Fruit fly (Drosophila melanogaster): Measurements from ENCODE around the gene CG3106.

CG3106 gene

DNA sequence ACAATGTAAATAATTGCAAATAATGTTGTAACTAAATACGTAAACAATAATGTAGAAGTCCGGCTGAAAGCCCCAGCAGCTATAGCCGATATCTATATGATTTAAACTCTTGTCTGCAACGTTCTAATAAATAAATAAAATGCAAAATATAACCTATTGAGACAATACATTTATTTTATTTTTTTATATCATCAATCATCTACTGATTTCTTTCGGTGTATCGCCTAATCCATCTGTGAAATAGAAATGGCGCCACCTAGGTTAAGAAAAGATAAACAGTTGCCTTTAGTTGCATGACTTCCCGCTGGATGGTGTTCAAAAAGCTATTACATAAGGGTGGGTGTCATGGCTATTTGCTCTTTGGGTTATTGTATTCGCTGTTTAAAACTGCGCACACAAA lies 24.9 kb upstream of the CG3106 start (continued):
- peak; percentile 96 for TF ChIP-seq CG12071 (GFP tag; optimal IDR thresholded peaks at IDR 0.05)
- peak; percentile 97 for TF ChIP-seq bcd (GFP tag; optimal IDR thresholded peaks at IDR 0.05)
- TF ChIP-seq hkb (optimal IDR thresholded peaks at IDR 0.05): no peak
- peak; percentile 97 for TF ChIP-seq hkb (GFP tag; IDR thresholded peaks at IDR 0.05)
- no peak for TF ChIP-seq CG34224 (GFP tag; IDR thresholded peaks at IDR 0.05; ENCODE audit: partially characterized antibody)
- peak; percentile 83 for TF ChIP-seq sim (GFP tag; IDR thresholded peaks at IDR 0.05)
- peak; percentile 90 for TF ChIP-seq Abd-B (GFP tag; optimal IDR thresholded peaks at IDR 0.05)
- peak; percentile 91 for TF ChIP-seq CG4820 (GFP tag; optimal IDR thresholded peaks at IDR 0.05)
- TF ChIP-seq CG12236 (GFP tag; optimal IDR thresholded peaks at IDR 0.05): peak; percentile 59
- peak; percentile 92 for TF ChIP-seq B-H1 (GFP tag; IDR thresholded peaks at IDR 0.05)
- peak; percentile 60 for TF ChIP-seq CG33213 (GFP tag; optimal IDR thresholded peaks at IDR 0.05)
- peak; percentile 89 for TF ChIP-seq CG6683 (GFP tag; optimal IDR thresholded peaks at IDR 0.05)
- peak; percentile 18 for TF ChIP-seq CG15073 (GFP tag; optimal IDR thresholded peaks at IDR 0.05)
- TF ChIP-seq ab (GFP tag; optimal IDR thresholded peaks at IDR 0.05): peak; percentile 50
- TF ChIP-seq NC2α (GFP tag; optimal IDR thresholded peaks at IDR 0.05): peak; percentile 52
- peak; percentile 64 for TF ChIP-seq CHES-1-like (GFP tag; optimal IDR thresholded peaks at IDR 0.05)
- peak; percentile 92 for TF ChIP-seq zfh1 (GFP tag; IDR thresholded peaks at IDR 0.05)
- TF ChIP-seq otp (GFP tag; IDR thresholded peaks at IDR 0.05): peak; percentile 93
- peak; percentile 88 for TF ChIP-seq CG15514 (GFP tag; optimal IDR thresholded peaks at IDR 0.05)
- TF ChIP-seq CG12744 (GFP tag; optimal IDR thresholded peaks at IDR 0.05): peak; percentile 83
- peak; percentile 94 for TF ChIP-seq gce (GFP tag; IDR thresholded peaks at IDR 0.05)
- peak; percentile 82 for TF ChIP-seq Atf3 (GFP tag; optimal IDR thresholded peaks at IDR 0.05)
- peak; percentile 73 for TF ChIP-seq slp2 (GFP tag; optimal IDR thresholded peaks at IDR 0.05)
- peak; percentile 10 for TF ChIP-seq CG15479 (GFP tag; optimal IDR thresholded peaks at IDR 0.05)
- peak; percentile 93 for TF ChIP-seq lmd (GFP tag; IDR thresholded peaks at IDR 0.05)
- peak; percentile 57 for TF ChIP-seq pfk (GFP tag; optimal IDR thresholded peaks at IDR 0.05)
- TF ChIP-seq CG9876 (GFP tag; optimal IDR thresholded peaks at IDR 0.05): peak; percentile 22
- TF ChIP-seq Doc2 (GFP tag; IDR thresholded peaks at IDR 0.05): no peak
- TF ChIP-seq H15 (GFP tag; IDR thresholded peaks at IDR 0.05): peak; percentile 87
- TF ChIP-seq dan (GFP tag; IDR thresholded peaks at IDR 0.05): no peak
- peak; percentile 90 for TF ChIP-seq Nf-YA (GFP tag; IDR thresholded peaks at IDR 0.05)
- TF ChIP-seq kah (GFP tag; optimal IDR thresholded peaks at IDR 0.05): peak; percentile 93
- peak; percentile 95 for TF ChIP-seq slbo (GFP tag; IDR thresholded peaks at IDR 0.05)
- no peak for TF ChIP-seq HLHmδ (GFP tag; optimal IDR thresholded peaks at IDR 0.05)
- TF ChIP-seq CG31388 (GFP tag; optimal IDR thresholded peaks at IDR 0.05): peak; percentile 77
- TF ChIP-seq CG6854 (GFP tag; optimal IDR thresholded peaks at IDR 0.05): peak; percentile 97
- TF ChIP-seq Sin3A (optimal IDR thresholded peaks at IDR 0.05): no peak
- TF ChIP-seq Kr (GFP tag; optimal IDR thresholded peaks at IDR 0.05): peak; percentile 60
- TF ChIP-seq seq (GFP tag; IDR thresholded peaks at IDR 0.05): peak; percentile 94
- peak; percentile 84 for TF ChIP-seq YL-1 (GFP tag; optimal IDR thresholded peaks at IDR 0.05)
- TF ChIP-seq trem (tag; optimal IDR thresholded peaks at IDR 0.05): peak; percentile 94
- peak; percentile 81 for TF ChIP-seq kay (GFP tag; optimal IDR thresholded peaks at IDR 0.05)
- TF ChIP-seq CG1647 (GFP tag; optimal IDR thresholded peaks at IDR 0.05): peak; percentile 82
- peak; percentile 84 for TF ChIP-seq ind (GFP tag; optimal IDR thresholded peaks at IDR 0.05)
- peak; percentile 67 for TF ChIP-seq wor (GFP tag; IDR thresholded peaks at IDR 0.05)
- no peak for TF ChIP-seq cg (GFP tag; optimal IDR thresholded peaks at IDR 0.05)
- peak; percentile 93 for TF ChIP-seq CG33557 (GFP tag; optimal IDR thresholded peaks at IDR 0.05)
- TF ChIP-seq hth (optimal IDR thresholded peaks at IDR 0.05): no peak
- TF ChIP-seq fd3F (GFP tag; optimal IDR thresholded peaks at IDR 0.05): peak; percentile 92
- 0 out of 2 replicates have a peak, but pooled peaks have one; percentile 34 for TF ChIP-seq tna (GFP tag; IDR thresholded peaks at IDR 0.05; ENCODE audit: partially characterized antibody)
- peak; percentile 97 for TF ChIP-seq CG15269 (tag; optimal IDR thresholded peaks at IDR 0.05)
- TF ChIP-seq ssp (GFP tag; IDR thresholded peaks at IDR 0.05): peak; percentile 76
- TF ChIP-seq exex (tag; optimal IDR thresholded peaks at IDR 0.05): peak; percentile 82
